Fruit fly (Drosophila melanogaster) whole organism, embryonic: Measurements from ENCODE around the gene CG43400.

Source experiments
- Ada2b ChIP-seq: fragments of 200-800 bp; sonication (Bioruptor generic); IDR thresholded peaks from 2 replicates; pipeline ENCODE4 v1.3.6; 2022; ENCODE audit warnings: missing biosample characterization, missing genetic modification characterization
- Atf-2 ChIP-seq: fragments of 200-800 bp; sonication (Bioruptor generic); optimal IDR thresholded peaks from 2 replicates; lab custom pipeline; 2016; ENCODE audit warnings: missing biosample characterization, missing genetic modification characterization
- CG10267 ChIP-seq: fragments of 200-800 bp; sonication (Bioruptor generic); optimal IDR thresholded peaks from 2 replicates; lab custom pipeline; 2018; ENCODE audit warnings: missing biosample characterization, mild to moderate bottlenecking, missing genetic modification characterization, moderate library complexity
- CG10431 ChIP-seq: fragments of 200-800 bp; sonication (Bioruptor generic); optimal IDR thresholded peaks from 3 replicates; lab custom pipeline; 2018; ENCODE audit warnings: missing biosample characterization, mild to moderate bottlenecking, missing genetic modification characterization
- CG11696 ChIP-seq: fragments of 200-800 bp; sonication (Bioruptor generic); IDR thresholded peaks from 2 replicates; pipeline ENCODE4 v1.3.6; 2022; ENCODE audit warnings: missing biosample characterization, missing genetic modification characterization
- CG13123 ChIP-seq: fragments of 200-800 bp; sonication (Bioruptor generic); optimal IDR thresholded peaks from 2 replicates; lab custom pipeline; 2016; ENCODE audit warnings: missing biosample characterization, missing genetic modification characterization
- CG1529 ChIP-seq: fragments of 200-800 bp; sonication (Bioruptor generic); optimal IDR thresholded peaks from 3 replicates; lab custom pipeline; 2018; ENCODE audit warnings: missing biosample characterization, missing genetic modification characterization
- CG15514 ChIP-seq: fragments of 200-800 bp; sonication (Bioruptor generic); optimal IDR thresholded peaks from 3 replicates; lab custom pipeline; 2017; ENCODE audit warnings: missing biosample characterization, missing genetic modification characterization, mild to moderate bottlenecking, moderate library complexity, missing genetic modification reagents
- CG1603 ChIP-seq: fragments of 200-800 bp; sonication (Bioruptor generic); optimal IDR thresholded peaks from 2 replicates; lab custom pipeline; 2019; ENCODE audit warnings: missing biosample characterization, mild to moderate bottlenecking, missing genetic modification characterization, moderate library complexity
- CG16779 ChIP-seq: fragments of 200-800 bp; sonication (Bioruptor generic); IDR thresholded peaks from 2 replicates; pipeline ENCODE4 v1.3.6; 2022; ENCODE audit warnings: missing biosample characterization, missing genetic modification characterization
- CG17385 ChIP-seq: fragments of 200-800 bp; sonication (Bioruptor generic); optimal IDR thresholded peaks from 3 replicates; lab custom pipeline; 2018; ENCODE audit warnings: missing biosample characterization, mild to moderate bottlenecking, missing genetic modification characterization
- CG17802 ChIP-seq: fragments of 200-800 bp; sonication (Bioruptor generic); optimal IDR thresholded peaks from 2 replicates; lab custom pipeline; 2018; ENCODE audit warnings: missing biosample characterization, mild to moderate bottlenecking, missing genetic modification characterization, moderate library complexity
- CG2889 ChIP-seq: fragments of 200-800 bp; sonication (Bioruptor generic); IDR thresholded peaks from 3 replicates; pipeline ENCODE4 v1.3.6; 2022; ENCODE audit warnings: missing biosample characterization, missing genetic modification characterization
- CG4707 ChIP-seq: fragments of 200-800 bp; sonication (Bioruptor generic); optimal IDR thresholded peaks from 2 replicates; lab custom pipeline; 2018; ENCODE audit warnings: missing biosample characterization, mild to moderate bottlenecking, missing genetic modification characterization, moderate library complexity
- CG4730 ChIP-seq: fragments of 200-800 bp; sonication (Bioruptor generic); IDR thresholded peaks from 2 replicates; pipeline ENCODE4 v1.3.6; 2022; ENCODE audit warnings: missing biosample characterization, missing genetic modification characterization
- CG4820 ChIP-seq: fragments of 200-800 bp; sonication (Bioruptor generic); optimal IDR thresholded peaks from 3 replicates; lab custom pipeline; 2016; ENCODE audit warnings: missing biosample characterization, missing genetic modification characterization
- CG6683 ChIP-seq: fragments of 200-800 bp; sonication (Bioruptor generic); optimal IDR thresholded peaks from 2 replicates; lab custom pipeline; 2017; ENCODE audit warnings: missing biosample characterization, mild to moderate bottlenecking, missing genetic modification characterization, missing genetic modification reagents
- CG7372 ChIP-seq: fragments of 200-800 bp; sonication (Bioruptor generic); IDR thresholded peaks from 2 replicates; pipeline ENCODE4 v1.3.6; 2022; ENCODE audit warnings: missing biosample characterization, missing genetic modification characterization
- CG7839 ChIP-seq: fragments of 200-800 bp; sonication (Bioruptor generic); optimal IDR thresholded peaks from 3 replicates; lab custom pipeline; 2018; ENCODE audit warnings: missing biosample characterization, mild to moderate bottlenecking, missing genetic modification characterization, moderate library complexity
- CHES-1-like ChIP-seq: fragments of 200-800 bp; sonication (Bioruptor generic); optimal IDR thresholded peaks from 2 replicates; lab custom pipeline; 2016; ENCODE audit warnings: missing biosample characterization, missing genetic modification characterization
- CkIIα-i1 ChIP-seq: fragments of 200-800 bp; sonication (Bioruptor generic); IDR thresholded peaks from 2 replicates; pipeline ENCODE4 v1.3.6; 2022; ENCODE audit warnings: missing biosample characterization, missing genetic modification characterization
- Doc3 ChIP-seq: fragments of 200-800 bp; sonication (Bioruptor generic); IDR thresholded peaks from 3 replicates; pipeline ENCODE4 v1.3.6; 2022; ENCODE audit warnings: missing biosample characterization, missing genetic modification characterization; ENCODE audit not compliant: partially characterized antibody
- Fer1 ChIP-seq: fragments of 200-800 bp; sonication (Bioruptor generic); optimal IDR thresholded peaks from 2 replicates; lab custom pipeline; 2017; ENCODE audit warnings: missing biosample characterization, mild to moderate bottlenecking, missing genetic modification characterization
- Fer3 ChIP-seq: fragments of 200-800 bp; sonication (Bioruptor generic); optimal IDR thresholded peaks from 2 replicates; lab custom pipeline; 2018; ENCODE audit warnings: missing biosample characterization, mild to moderate bottlenecking, missing genetic modification characterization, moderate library complexity
- HLH3B ChIP-seq: fragments of 200-800 bp; sonication (Bioruptor generic); IDR thresholded peaks from 2 replicates; pipeline ENCODE4 v1.3.6; 2022; ENCODE audit warnings: missing biosample characterization, missing genetic modification characterization
- Hand ChIP-seq: fragments of 200-800 bp; sonication (Bioruptor generic); optimal IDR thresholded peaks from 2 replicates; lab custom pipeline; 2017; ENCODE audit warnings: mild to moderate bottlenecking, missing biosample characterization, missing genetic modification reagents, missing genetic modification characterization
- Hr51 ChIP-seq, 2 experiments: fragments of 200-800 bp; sonication (Bioruptor generic); optimal IDR thresholded peaks; 2 replicates in 1 of 2; 3 replicates in 1 of 2; lab custom pipeline; 2016 to 2018; ENCODE audit warnings: missing biosample characterization in 2 of 2, missing genetic modification characterization in 2 of 2, mild to moderate bottlenecking in 1 of 2, moderate library complexity in 1 of 2
- Mes4 ChIP-seq: fragments of 200-800 bp; sonication (Bioruptor generic); optimal IDR thresholded peaks from 2 replicates; lab custom pipeline; 2016; ENCODE audit warnings: missing biosample characterization, missing genetic modification characterization
- Stat92E ChIP-seq, 3 experiments: fragments of >200 bp in 2 of 3; fragments of 200-800 bp in 1 of 3; sonication (Bioruptor generic) in 1 of 3; optimal IDR thresholded peaks; 2 replicates each; lab custom pipeline; 2017 to 2019; ENCODE audit warnings: missing biosample characterization in 3 of 3, missing genetic modification characterization in 3 of 3, mild to moderate bottlenecking in 1 of 3, moderate library complexity in 1 of 3
- bab2 ChIP-seq: fragments of 200-800 bp; sonication (Bioruptor generic); optimal IDR thresholded peaks from 2 replicates; lab custom pipeline; 2016; ENCODE audit warnings: missing biosample characterization, missing genetic modification characterization
- btn ChIP-seq: fragments of 200-800 bp; sonication (Bioruptor generic); optimal IDR thresholded peaks from 2 replicates; lab custom pipeline; 2016; ENCODE audit warnings: missing biosample characterization, missing genetic modification characterization
- cad ChIP-seq: fragments of >200 bp; optimal IDR thresholded peaks from 2 replicates; lab custom pipeline; 2017; ENCODE audit warnings: missing biosample characterization, missing genetic modification characterization
- caup ChIP-seq: fragments of 200-800 bp; sonication (Bioruptor generic); optimal IDR thresholded peaks from 3 replicates; lab custom pipeline; 2017; ENCODE audit warnings: missing biosample characterization, mild to moderate bottlenecking, missing genetic modification characterization, moderate library complexity; ENCODE audit not compliant: severe bottlenecking
- chm ChIP-seq: fragments of 200-800 bp; sonication (Bioruptor generic); IDR thresholded peaks from 2 replicates; pipeline ENCODE4 v1.3.6; 2022; ENCODE audit warnings: missing biosample characterization, missing genetic modification characterization
- dati ChIP-seq: fragments of 200-800 bp; sonication (Bioruptor generic); IDR thresholded peaks from 2 replicates; pipeline ENCODE4 v1.3.6; 2022; ENCODE audit warnings: missing biosample characterization, missing genetic modification characterization
- dmrt11E ChIP-seq: fragments of 200-800 bp; sonication (Bioruptor generic); optimal IDR thresholded peaks from 3 replicates; lab custom pipeline; 2018; ENCODE audit warnings: missing biosample characterization, mild to moderate bottlenecking, missing genetic modification characterization, moderate library complexity
- fd3F ChIP-seq: fragments of 200-800 bp; sonication (Bioruptor generic); optimal IDR thresholded peaks from 2 replicates; lab custom pipeline; 2018; ENCODE audit warnings: missing biosample characterization, mild to moderate bottlenecking, missing genetic modification characterization, moderate library complexity
- fd64A ChIP-seq: fragments of 200-800 bp; sonication (Bioruptor generic); optimal IDR thresholded peaks from 3 replicates; lab custom pipeline; 2018; ENCODE audit warnings: missing biosample characterization, mild to moderate bottlenecking, missing genetic modification characterization
- hbn ChIP-seq: fragments of 200-800 bp; sonication (Bioruptor generic); IDR thresholded peaks from 2 replicates; pipeline ENCODE4 v1.3.6; 2022; ENCODE audit warnings: missing biosample characterization, missing genetic modification characterization; ENCODE audit not compliant: partially characterized antibody
- hth ChIP-seq: fragments of >200 bp; optimal IDR thresholded peaks from 2 replicates; lab custom pipeline; 2017; ENCODE audit warnings: inconsistent platforms
- ken ChIP-seq: fragments of 200-800 bp; sonication (Bioruptor generic); IDR thresholded peaks from 3 replicates; pipeline ENCODE4 v1.3.6; 2022; ENCODE audit warnings: missing biosample characterization, missing genetic modification characterization
- nerfin-2 ChIP-seq: fragments of 200-800 bp; sonication (Bioruptor generic); IDR thresholded peaks from 2 replicates; pipeline ENCODE4 v1.3.6; 2022; ENCODE audit warnings: missing biosample characterization, missing genetic modification characterization; ENCODE audit not compliant: partially characterized antibody
- psq ChIP-seq: fragments of 200-800 bp; sonication (Bioruptor generic); optimal IDR thresholded peaks from 2 replicates; lab custom pipeline; 2017; ENCODE audit warnings: missing biosample characterization, missing genetic modification characterization
- sim ChIP-seq: fragments of 200-800 bp; sonication (Bioruptor generic); IDR thresholded peaks from 2 replicates; pipeline ENCODE4 v1.3.6; 2022; ENCODE audit warnings: missing biosample characterization, missing genetic modification characterization
- tio ChIP-seq: fragments of 200-800 bp; sonication (Bioruptor generic); optimal IDR thresholded peaks from 2 replicates; lab custom pipeline; 2017; ENCODE audit warnings: missing biosample characterization, missing genetic modification characterization, inconsistent platforms
- vnd ChIP-seq: fragments of 200-800 bp; sonication (Bioruptor generic); IDR thresholded peaks from 3 replicates; pipeline ENCODE4 v1.3.6; 2022; ENCODE audit warnings: missing biosample characterization, missing genetic modification characterization; ENCODE audit not compliant: partially characterized antibody
- vvl ChIP-seq: fragments of 200-800 bp; sonication (Bioruptor generic); IDR thresholded peaks from 2 replicates; pipeline ENCODE4 v1.3.6; 2022; ENCODE audit warnings: missing biosample characterization, missing genetic modification characterization
- wdn ChIP-seq: fragments of 200-800 bp; sonication (Bioruptor generic); IDR thresholded peaks from 2 replicates; pipeline ENCODE4 v1.3.6; 2022; ENCODE audit warnings: missing biosample characterization, missing genetic modification characterization
- z ChIP-seq: fragments of 200-800 bp; sonication (Bioruptor generic); IDR thresholded peaks from 3 replicates; pipeline ENCODE4 v1.3.6; 2022; ENCODE audit warnings: missing biosample characterization, missing genetic modification characterization
- zfh2 ChIP-seq: fragments of 200-800 bp; sonication (Bioruptor generic); optimal IDR thresholded peaks from 2 replicates; lab custom pipeline; 2016; ENCODE audit warnings: missing biosample characterization, missing genetic modification characterization

CG43400 gene

dm6 chr2L:8461782-8462453 is 28.6 kb upstream of the CG43400 start (continued):
- peak; percentile 35 for TF ChIP-seq Fer3 (tag; lab: Kevin White, UChicago)
- TF ChIP-seq ken (GFP tag; lab: Robert Waterston, UW) = no peak
- TF ChIP-seq bab2 = peak; percentile 24
- TF ChIP-seq CG11696 (GFP tag; lab: Robert Waterston, UW) = no peak
- TF ChIP-seq hbn (GFP tag; lab: Robert Waterston, UW) = no peak
- no peak for TF ChIP-seq Doc3 (GFP tag; lab: Robert Waterston, UW)
- peak; percentile 10 for TF ChIP-seq CG10267 (tag; lab: Kevin White, UChicago)
- no peak for TF ChIP-seq CG16779
- TF ChIP-seq CG4820 (GFP tag; lab: Kevin White, UChicago) = no peak
- no peak for TF ChIP-seq CkIIα-i1 (GFP tag; lab: Robert Waterston, UW)
- TF ChIP-seq nerfin-2 (GFP tag; lab: Robert Waterston, UW) = no peak
- TF ChIP-seq dmrt11E (tag; lab: Kevin White, UChicago) = no peak
- no peak for TF ChIP-seq CG4730 (GFP tag; lab: Robert Waterston, UW)
- no peak for TF ChIP-seq sim
- no peak for TF ChIP-seq Mes4 (GFP tag; lab: Kevin White, UChicago)
- TF ChIP-seq chm (GFP tag; lab: Robert Waterston, UW) = no peak
- TF ChIP-seq CG15514 (GFP tag; lab: Kevin White, UChicago) = peak; percentile 29
- TF ChIP-seq CHES-1-like (GFP tag; lab: Kevin White, UChicago) = no peak
- no peak for TF ChIP-seq CG13123 (GFP tag; lab: Kevin White, UChicago)
- TF ChIP-seq caup (GFP tag; lab: Kevin White, UChicago) = peak; percentile 38
- no peak for TF ChIP-seq cad (GFP tag; lab: Kevin White, UChicago)
- peak; percentile 24; the same call in 1 of the 2 replicates for TF ChIP-seq HLH3B
- TF ChIP-seq CG7839 = peak; percentile 47
- peak; percentile 28; the same call in 1 of the 2 replicates for TF ChIP-seq vvl (GFP tag; lab: Robert Waterston, UW)
- TF ChIP-seq tio (GFP tag; lab: Kevin White, UChicago) = no peak
- TF ChIP-seq CG2889 (GFP tag; lab: Robert Waterston, UW) = no peak
- no peak for TF ChIP-seq CG1529 (GFP tag; lab: Kevin White, UChicago)
- peak; percentile 23 for TF ChIP-seq Fer1
- no peak for TF ChIP-seq z (GFP tag; lab: Robert Waterston, UW)
- no peak for TF ChIP-seq fd64A
- peak; percentile 48 for TF ChIP-seq zfh2 (GFP tag; lab: Kevin White, UChicago)
- peak in 1 of 2 experiments; percentile 18 for TF ChIP-seq Hr51 (GFP tag; optimal IDR thresholded peaks at IDR 0.05; lab: Kevin White, UChicago)
- TF ChIP-seq Hand = no peak
- no peak for TF ChIP-seq Stat92E (GFP tag; optimal IDR thresholded peaks at IDR 0.05; lab: Kevin White, UChicago)
- TF ChIP-seq psq (GFP tag; lab: Kevin White, UChicago) = no peak
- no peak for TF ChIP-seq vnd (GFP tag; lab: Robert Waterston, UW)
- no peak for TF ChIP-seq Atf-2 (GFP tag; lab: Kevin White, UChicago)
- no peak for TF ChIP-seq Ada2b
- no peak for TF ChIP-seq CG17802 (tag; lab: Kevin White, UChicago)
- TF ChIP-seq CG10431 (GFP tag; lab: Kevin White, UChicago) = no peak
- TF ChIP-seq CG7372 (GFP tag; lab: Robert Waterston, UW) = no peak
- no peak for TF ChIP-seq CG1603
- peak; percentile 5 for TF ChIP-seq CG17385 (GFP tag; lab: Kevin White, UChicago)
- TF ChIP-seq btn (GFP tag; lab: Kevin White, UChicago) = no peak
- no peak for TF ChIP-seq hth (lab: Kevin White, UChicago)
- no peak for TF ChIP-seq CG4707
- TF ChIP-seq CG6683 (GFP tag; lab: Kevin White, UChicago) = no peak
- no peak for TF ChIP-seq wdn (GFP tag; lab: Robert Waterston, UW)
- no peak for TF ChIP-seq dati (GFP tag; lab: Robert Waterston, UW)
- TF ChIP-seq fd3F = peak; percentile 13
